Worm (Caenorhabditis elegans) whole organism, young adult: ENCODE results near the gene T26C5.5.
A peak's percentile ranks its signal among the peaks of the same experiment; 100 is the strongest.

Experiments
- D2030.7 ChIP-seq: fragments of 200-800 bp; sonication (Bioruptor generic); IDR thresholded peaks from 2 replicates; pipeline ENCODE4 v1.3.6; 2022; ENCODE audit warnings: missing genetic modification reagents, missing genetic modification characterization, missing compliant biosample characterization
- F22D6.2 ChIP-seq: sonication (generic microtip); optimal IDR thresholded peaks from 2 replicates; lab custom pipeline; 2016; ENCODE audit warnings: mild to moderate bottlenecking, missing genetic modification characterization, missing compliant biosample characterization
- F23B12.7 ChIP-seq: sonication (generic microtip); optimal IDR thresholded peaks from 2 replicates; lab custom pipeline; 2017; ENCODE audit warnings: missing genetic modification characterization, mild to moderate bottlenecking, missing compliant biosample characterization, antibody characterized with exemption, moderate library complexity; ENCODE audit not compliant: insufficient read depth
- F52B5.7 ChIP-seq: sonication (generic microtip); optimal IDR thresholded peaks from 2 replicates; lab custom pipeline; 2016; ENCODE audit warnings: mild to moderate bottlenecking, missing genetic modification characterization, missing compliant biosample characterization
- F57A8.1 ChIP-seq: fragments of 200-800 bp; sonication (Bioruptor generic); optimal IDR thresholded peaks from 2 replicates; lab custom pipeline; 2018; ENCODE audit warnings: mild to moderate bottlenecking, missing genetic modification characterization, moderate library complexity, missing compliant biosample characterization
- F57C9.4 ChIP-seq: sonication (generic microtip); optimal IDR thresholded peaks from 2 replicates; lab custom pipeline; 2017; ENCODE audit warnings: mild to moderate bottlenecking, missing genetic modification characterization, missing compliant biosample characterization
- K11D2.4 ChIP-seq: fragments of 200-800 bp; sonication (Bioruptor generic); IDR thresholded peaks from 2 replicates; pipeline ENCODE4 v1.3.6; 2022; ENCODE audit warnings: missing genetic modification reagents, missing genetic modification characterization, missing compliant biosample characterization
- T07F8.4 ChIP-seq: sonication (generic microtip); optimal IDR thresholded peaks from 2 replicates; lab custom pipeline; 2016; ENCODE audit warnings: mild to moderate bottlenecking, missing genetic modification characterization, moderate library complexity, missing compliant biosample characterization
- T26A5.8 ChIP-seq: sonication (generic microtip); optimal IDR thresholded peaks from 2 replicates; lab custom pipeline; 2016; ENCODE audit warnings: missing genetic modification characterization, missing compliant biosample characterization
- Y79H2A.3 ChIP-seq: fragments of 200-800 bp; sonication (Bioruptor generic); conservative IDR thresholded peaks from 2 replicates; pipeline ENCODE4 v1.3.6; 2022; ENCODE audit warnings: missing genetic modification reagents, missing genetic modification characterization, missing compliant biosample characterization
- Y95B8A.8 ChIP-seq: fragments of 200-800 bp; sonication (Bioruptor generic); IDR thresholded peaks from 2 replicates; pipeline ENCODE4 v1.3.6; 2022; ENCODE audit warnings: missing genetic modification reagents, missing genetic modification characterization, missing compliant biosample characterization
- akir-1 ChIP-seq: fragments of 200-800 bp; sonication (Bioruptor generic); optimal IDR thresholded peaks from 2 replicates; lab custom pipeline; 2018; ENCODE audit warnings: mild to moderate bottlenecking, missing genetic modification characterization, moderate library complexity, missing compliant biosample characterization
- aptf-2 ChIP-seq: fragments of 200-800 bp; sonication (Bioruptor generic); conservative IDR thresholded peaks from 2 replicates; pipeline ENCODE4 v1.3.6; 2022; ENCODE audit warnings: missing genetic modification reagents, missing genetic modification characterization, missing compliant biosample characterization
- aptf-3 ChIP-seq: fragments of 200-800 bp; sonication (Bioruptor generic); IDR thresholded peaks from 2 replicates; pipeline ENCODE4 v1.3.6; 2022; ENCODE audit warnings: missing genetic modification characterization, missing compliant biosample characterization
- attf-3 ChIP-seq: fragments of 200-800 bp; sonication (Bioruptor generic); conservative IDR thresholded peaks from 2 replicates; pipeline ENCODE4 v1.3.6; 2022; ENCODE audit warnings: missing genetic modification reagents, missing genetic modification characterization, missing compliant biosample characterization
- attf-5 ChIP-seq: fragments of 200-800 bp; sonication (Bioruptor generic); optimal IDR thresholded peaks from 2 replicates; lab custom pipeline; 2018; ENCODE audit warnings: mild to moderate bottlenecking, missing genetic modification characterization, missing compliant biosample characterization
- bed-2 ChIP-seq: fragments of 200-800 bp; sonication (Bioruptor generic); IDR thresholded peaks from 2 replicates; pipeline ENCODE4 v1.3.6; 2022; ENCODE audit warnings: missing genetic modification reagents, missing genetic modification characterization, missing compliant biosample characterization
- cebp-1 ChIP-seq, 2 experiments: fragments of 200-800 bp in 1 of 2; sonication (Bioruptor generic) in 1 of 2; sonication (generic microtip) in 1 of 2; IDR thresholded peaks in 1 of 2; optimal IDR thresholded peaks in 1 of 2; 2 replicates each; pipeline versions ENCODE4 v1.3.6 to Lab custom; 2017 to 2022; ENCODE audit warnings: missing compliant biosample characterization in 2 of 2, missing genetic modification characterization in 2 of 2, mild to moderate bottlenecking in 1 of 2, missing genetic modification reagents in 1 of 2, moderate library complexity in 1 of 2
- ceh-27 ChIP-seq: fragments of 200-800 bp; sonication (Bioruptor generic); optimal IDR thresholded peaks from 2 replicates; lab custom pipeline; 2018; ENCODE audit warnings: mild to moderate bottlenecking, missing genetic modification characterization, moderate library complexity, missing compliant biosample characterization
- ceh-91 ChIP-seq: fragments of 200-800 bp; sonication (Bioruptor generic); IDR thresholded peaks from 2 replicates; pipeline ENCODE4 v1.3.6; 2022; ENCODE audit warnings: missing genetic modification reagents, missing genetic modification characterization, missing compliant biosample characterization
- die-1 ChIP-seq: sonication (generic microtip); optimal IDR thresholded peaks from 2 replicates; lab custom pipeline; 2016; ENCODE audit warnings: missing genotype, mild to moderate bottlenecking, missing genetic modification characterization, missing compliant biosample characterization
- efl-1 ChIP-seq: fragments of 150-350 bp; optimal IDR thresholded peaks from 2 replicates; lab custom pipeline; 2014; ENCODE audit warnings: missing biosample characterization, missing genetic modification reagents, missing genetic modification characterization
- ets-4 ChIP-seq: fragments of 200-800 bp; sonication (Bioruptor generic); optimal IDR thresholded peaks from 2 replicates; lab custom pipeline; 2018; ENCODE audit warnings: mild to moderate bottlenecking, missing genetic modification characterization, missing compliant biosample characterization
- hrde-1 ChIP-seq: sonication (generic microtip); optimal IDR thresholded peaks from 2 replicates; lab custom pipeline; 2016; ENCODE audit warnings: missing genetic modification characterization, mild to moderate bottlenecking, missing compliant biosample characterization, moderate library complexity, missing genotype, missing genetic modification reagents, borderline replicate concordance
- hsf-1 ChIP-seq: fragments of 200-800 bp; sonication (Bioruptor generic); IDR thresholded peaks from 2 replicates; pipeline ENCODE4 v1.3.6; 2022; ENCODE audit warnings: missing genetic modification reagents, missing genetic modification characterization, missing compliant biosample characterization
- lin-26 ChIP-seq: fragments of 200-800 bp; sonication (Bioruptor generic); IDR thresholded peaks from 2 replicates; pipeline ENCODE4 v1.3.6; 2022; ENCODE audit warnings: missing genetic modification reagents, missing genetic modification characterization, missing compliant biosample characterization
- nfyb-1 ChIP-seq: fragments of 200-800 bp; sonication (Bioruptor generic); IDR thresholded peaks from 2 replicates; pipeline ENCODE4 v1.3.6; 2022; ENCODE audit warnings: missing genetic modification reagents, missing genetic modification characterization, missing compliant biosample characterization
- nhr-120 ChIP-seq: fragments of 200-800 bp; sonication (Bioruptor generic); IDR thresholded peaks from 2 replicates; pipeline ENCODE4 v1.3.6; 2022; ENCODE audit warnings: missing genetic modification characterization, missing compliant biosample characterization
- nhr-27 ChIP-seq: fragments of 200-800 bp; sonication (Bioruptor generic); optimal IDR thresholded peaks from 2 replicates; lab custom pipeline; 2018; ENCODE audit warnings: mild to moderate bottlenecking, missing genetic modification characterization, moderate library complexity, missing compliant biosample characterization
- nhr-90 ChIP-seq: sonication (generic microtip); optimal IDR thresholded peaks from 2 replicates; lab custom pipeline; 2016; ENCODE audit warnings: missing genotype, mild to moderate bottlenecking, missing genetic modification characterization, missing compliant biosample characterization
- pbrm-1 ChIP-seq: fragments of 200-800 bp; sonication (Bioruptor generic); IDR thresholded peaks from 2 replicates; pipeline ENCODE4 v1.3.6; 2022; ENCODE audit warnings: missing genetic modification reagents, missing genetic modification characterization, missing compliant biosample characterization
- sdz-38 ChIP-seq: sonication (generic microtip); optimal IDR thresholded peaks from 2 replicates; lab custom pipeline; 2016; ENCODE audit warnings: missing genotype, missing genetic modification characterization, missing compliant biosample characterization
- zfh-2 ChIP-seq: fragments of 200-800 bp; sonication (Bioruptor generic); conservative IDR thresholded peaks from 2 replicates; pipeline ENCODE4 v1.3.6; 2022; ENCODE audit warnings: missing genetic modification reagents, missing genetic modification characterization, missing compliant biosample characterization

The T26C5.5 gene

DNA sequence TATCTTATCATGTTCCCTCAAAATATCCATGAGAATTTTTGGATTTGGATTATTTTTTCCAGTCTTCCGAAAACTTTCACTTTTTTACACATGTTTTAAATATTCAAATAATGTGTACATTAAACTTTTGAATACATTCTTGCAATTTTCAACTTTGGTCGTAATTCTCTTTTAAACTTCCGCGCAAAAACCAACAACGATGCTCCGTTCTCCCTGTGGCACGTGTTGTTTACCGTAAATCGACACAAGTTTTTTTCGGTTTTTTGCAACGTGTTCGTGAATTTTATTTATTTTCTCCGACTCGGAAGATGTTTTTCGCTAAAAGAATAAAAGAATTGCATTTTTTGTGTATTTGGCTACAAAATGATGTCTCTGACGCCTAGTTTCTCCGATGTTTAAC, 3.7 kb downstream of the T26C5.5 start (continued):
- TF ChIP-seq aptf-3 (GFP tag; lab: Robert Waterston, UW): no peak
- no peak for TF ChIP-seq F57C9.4 (tag; lab: Kevin White, UChicago)
- TF ChIP-seq efl-1 (GFP tag; lab: Kevin White, UChicago): peak; percentile 49
- TF ChIP-seq cebp-1 (GFP tag; IDR thresholded peaks at IDR 0.05; lab: Robert Waterston, UW): no peak
- TF ChIP-seq cebp-1 (tag; optimal IDR thresholded peaks at IDR 0.05; lab: Kevin White, UChicago): no peak
- TF ChIP-seq nhr-120 (GFP tag; lab: Robert Waterston, UW): no peak
- no peak for TF ChIP-seq F52B5.7 (tag; lab: Kevin White, UChicago)
- TF ChIP-seq F23B12.7 (tag; lab: Kevin White, UChicago): peak; percentile 38
- TF ChIP-seq, all 124 proteins: peak for 7

DNA sequence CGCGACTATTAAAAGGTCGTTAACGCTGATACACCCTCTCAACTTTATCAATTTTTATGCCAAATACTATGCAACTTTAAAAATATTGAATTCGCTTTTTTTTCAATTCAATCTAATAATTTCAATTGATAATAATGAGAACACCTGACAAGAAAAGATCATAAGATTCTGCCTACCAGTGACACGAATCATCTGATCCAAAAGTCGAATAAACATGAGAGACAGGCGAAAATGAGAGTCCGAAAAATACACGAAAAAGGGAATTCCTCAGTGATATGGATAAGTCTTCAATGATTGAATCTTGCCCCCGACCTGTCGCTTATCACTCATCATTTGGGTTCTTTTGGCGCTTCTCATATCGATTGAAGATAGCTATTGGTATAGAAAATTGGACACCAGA, 4.9 kb downstream of the T26C5.5 start:
- no peak for TF ChIP-seq nhr-27 (tag; lab: Kevin White, UChicago)
- TF ChIP-seq F22D6.2: no peak
- TF ChIP-seq F57A8.1 (GFP tag; lab: Kevin White, UChicago): no peak
- TF ChIP-seq die-1 (tag; lab: Kevin White, UChicago): no peak
- TF ChIP-seq, all 124 proteins: peak for 0

DNA sequence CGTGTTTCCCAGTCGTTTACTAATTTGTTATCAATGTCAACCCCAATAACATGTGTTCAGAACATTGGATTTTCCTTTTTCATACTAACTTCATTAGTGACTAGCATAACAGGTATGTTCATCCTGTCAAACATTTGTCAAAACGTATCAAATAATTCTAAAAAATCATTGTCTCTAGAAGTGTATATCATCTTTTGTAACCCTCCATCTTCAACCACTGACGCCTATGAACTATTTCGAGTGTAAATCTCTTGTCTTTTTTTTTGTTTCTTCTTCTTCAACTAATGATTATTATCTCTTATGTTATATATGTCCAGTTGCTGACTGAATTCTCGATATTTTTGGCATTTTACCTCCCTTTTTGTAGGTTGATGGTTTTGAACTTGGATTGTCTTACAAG, 8.8 kb downstream of the T26C5.5 start:
- no peak for TF ChIP-seq sdz-38 (tag; lab: Kevin White, UChicago)
- TF ChIP-seq akir-1: no peak
- TF ChIP-seq nfyb-1 (GFP tag; lab: Robert Waterston, UW): no peak
- TF ChIP-seq Y79H2A.3 (GFP tag; lab: Robert Waterston, UW): no peak
- no peak for TF ChIP-seq ets-4 (GFP tag; lab: Kevin White, UChicago)
- no peak for TF ChIP-seq ceh-91 (GFP tag; lab: Robert Waterston, UW)
- TF ChIP-seq, all 124 proteins: peak for 0

DNA sequence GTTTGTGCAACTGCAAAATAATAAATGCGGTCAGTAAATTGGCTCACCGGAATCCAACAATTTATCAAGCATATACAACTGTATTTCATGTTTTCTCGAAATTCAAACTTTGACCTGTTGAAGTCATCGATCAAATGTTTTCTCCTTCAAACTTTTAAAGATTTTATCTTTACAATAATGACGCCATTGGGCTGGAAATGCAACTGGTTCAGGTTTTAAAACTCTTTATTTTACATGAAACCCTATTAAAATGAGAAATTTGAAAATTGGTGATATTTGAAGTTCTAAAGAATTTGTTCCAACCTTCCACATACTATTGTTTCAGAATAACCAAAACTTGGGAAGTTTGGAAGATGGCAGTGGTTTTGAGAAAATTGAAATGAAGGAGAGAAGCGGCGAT, 9.6 kb downstream of the T26C5.5 start:
- TF ChIP-seq ceh-27 (GFP tag; lab: Kevin White, UChicago) (no peak), F57A8.1 (GFP tag; lab: Kevin White, UChicago) (no peak), lin-26 (GFP tag; lab: Robert Waterston, UW) (no peak), zfh-2 (GFP tag; lab: Robert Waterston, UW) (no peak), nhr-90 (tag; lab: Kevin White, UChicago) (no peak), attf-3 (no peak), attf-5 (GFP tag; lab: Kevin White, UChicago) (no peak), Y95B8A.8 (GFP tag; lab: Robert Waterston, UW) (no peak), hrde-1 (tag; lab: Kevin White, UChicago) (no peak), bed-2 (no peak), ets-4 (GFP tag; lab: Kevin White, UChicago) (no peak), T26A5.8 (tag; lab: Kevin White, UChicago) (no peak), T07F8.4 (tag; lab: Kevin White, UChicago) (no peak), F22D6.2 (no peak), K11D2.4 (GFP tag; lab: Robert Waterston, UW) (no peak), aptf-2 (GFP tag; lab: Robert Waterston, UW) (no peak), pbrm-1 (GFP tag; lab: Robert Waterston, UW) (no peak), hsf-1 (GFP tag; lab: Robert Waterston, UW) (no peak)

DNA sequence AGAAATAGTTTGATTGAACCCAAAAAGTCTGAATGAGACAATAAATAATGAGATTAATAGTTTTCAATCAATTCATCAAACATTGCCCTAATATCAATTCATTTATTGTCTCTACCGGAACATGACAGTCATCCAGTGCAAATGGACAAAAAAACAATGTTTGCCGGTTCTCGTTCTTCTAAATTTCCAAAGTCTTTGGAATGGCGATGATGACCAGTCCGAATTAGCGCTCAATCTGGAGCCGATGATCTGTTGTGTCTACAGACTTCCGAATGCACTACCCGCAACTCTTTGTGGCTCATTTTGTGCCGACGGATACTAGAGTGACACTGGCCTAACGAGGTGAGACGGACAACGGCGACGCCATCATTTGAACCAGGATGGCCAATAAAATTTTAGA, 10.3 kb downstream of the T26C5.5 start, which contains the start of gene T26C5.3:
T26C5.3 (plus strand) TSS at position 301 of the 400 bp plus-strand sequence.
- no peak for TF ChIP-seq D2030.7 (GFP tag; lab: Robert Waterston, UW)
